Fruit fly (Drosophila melanogaster): ENCODE data around the gene CG6276.

dm6 chr3R:15282982-15283809 lies 36.7 kb downstream of the CG6276 start:
- TF ChIP-seq az2 (GFP tag; optimal IDR thresholded peaks at IDR 0.05) (no peak), CG10565 (GFP tag; optimal IDR thresholded peaks at IDR 0.05) (no peak), amos (GFP tag; IDR thresholded peaks at IDR 0.05; ENCODE audit: partially characterized antibody) (no peak), knrl (GFP tag; IDR thresholded peaks at IDR 0.05; ENCODE audit: partially characterized antibody) (no peak)

All from whole organism, embryonic.